Worm (Caenorhabditis elegans): ENCODE data around the gene nhr-257.

DNA sequence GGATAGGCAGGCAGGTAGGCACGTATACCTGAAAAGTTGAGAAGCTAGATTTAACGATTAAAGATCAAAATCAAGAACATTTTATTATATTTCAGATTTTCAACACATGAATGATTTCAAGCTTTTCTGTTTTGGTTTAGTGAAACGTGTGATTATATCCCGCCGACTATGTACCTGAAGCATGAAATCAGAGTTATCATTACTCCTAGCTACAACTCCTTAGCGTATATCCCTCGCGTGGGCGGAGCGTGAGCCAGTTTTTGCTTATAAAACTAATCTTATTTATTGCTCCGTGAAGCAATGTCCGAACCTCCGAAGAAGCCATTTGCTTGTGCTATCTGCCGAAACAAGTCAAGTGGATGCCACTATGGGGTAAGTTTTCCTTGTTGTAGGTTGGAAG, 27.2 kb downstream of the nhr-257 start, which contains the start of gene nhr-166:
- no peak for TF ChIP-seq unc-86 (tag; optimal IDR thresholded peaks at IDR 0.05)
- no peak for TF ChIP-seq mab-9 (GFP tag; IDR thresholded peaks at IDR 0.05)
- no peak for TF ChIP-seq nhr-11 (tag; optimal IDR thresholded peaks at IDR 0.05)
- no peak for TF ChIP-seq mep-1 (tag; optimal IDR thresholded peaks at IDR 0.05)
- TF ChIP-seq pag-3 (tag; optimal IDR thresholded peaks at IDR 0.05; ENCODE audit: borderline replicate concordance, insufficient read depth) = no peak
- no peak for TF ChIP-seq elt-3 (tag; optimal IDR thresholded peaks at IDR 0.05)
- TF ChIP-seq pqm-1 (tag; optimal IDR thresholded peaks at IDR 0.05) = no peak
- no peak for TF ChIP-seq lin-15B (tag; optimal IDR thresholded peaks at IDR 0.05)
- no peak for TF ChIP-seq vab-15 (tag; optimal IDR thresholded peaks at IDR 0.05)

All from whole organism, L1 larva.